Fruit fly (Drosophila melanogaster) whole organism, embryonic: ENCODE results near the gene melt.

Experiments used
- Atf3 ChIP-seq: fragments of 200-800 bp; sonication (Bioruptor generic); optimal IDR thresholded peaks from 3 replicates; lab custom pipeline; 2016; ENCODE audit warnings: missing biosample characterization, missing genetic modification characterization
- Bgb ChIP-seq: fragments of 200-800 bp; sonication (Bioruptor generic); IDR thresholded peaks from 2 replicates; pipeline ENCODE4 v1.3.6; 2022; ENCODE audit warnings: missing biosample characterization, missing genetic modification characterization; ENCODE audit not compliant: partially characterized antibody
- C15 ChIP-seq: fragments of 200-800 bp; sonication (Bioruptor generic); IDR thresholded peaks from 3 replicates; pipeline ENCODE4 v1.3.6; 2022; ENCODE audit warnings: missing biosample characterization, missing genetic modification characterization
- CG10321 ChIP-seq: fragments of 200-800 bp; sonication (Bioruptor generic); IDR thresholded peaks from 2 replicates; pipeline ENCODE4 v1.3.6; 2022; ENCODE audit warnings: missing biosample characterization, missing genetic modification characterization
- CG10431 ChIP-seq: fragments of 200-800 bp; sonication (Bioruptor generic); optimal IDR thresholded peaks from 3 replicates; lab custom pipeline; 2018; ENCODE audit warnings: missing biosample characterization, mild to moderate bottlenecking, missing genetic modification characterization
- CG11398 ChIP-seq: fragments of 200-800 bp; sonication (Bioruptor generic); optimal IDR thresholded peaks from 2 replicates; lab custom pipeline; 2016; ENCODE audit warnings: missing biosample characterization, missing genetic modification characterization
- CG12236 ChIP-seq: fragments of 200-800 bp; sonication (Bioruptor generic); optimal IDR thresholded peaks from 2 replicates; lab custom pipeline; 2016; ENCODE audit warnings: missing biosample characterization, missing genetic modification characterization
- CG12659 ChIP-seq: fragments of 200-800 bp; sonication (Bioruptor generic); optimal IDR thresholded peaks from 3 replicates; lab custom pipeline; 2017; ENCODE audit warnings: mild to moderate bottlenecking, missing biosample characterization, missing genetic modification reagents, missing genetic modification characterization
- CG15269 ChIP-seq: fragments of 200-800 bp; sonication (Bioruptor generic); optimal IDR thresholded peaks from 2 replicates; lab custom pipeline; 2018; ENCODE audit warnings: missing biosample characterization, mild to moderate bottlenecking, missing genetic modification characterization, moderate library complexity
- CG1529 ChIP-seq: fragments of 200-800 bp; sonication (Bioruptor generic); optimal IDR thresholded peaks from 3 replicates; lab custom pipeline; 2018; ENCODE audit warnings: missing biosample characterization, missing genetic modification characterization
- CG16815 ChIP-seq: fragments of 200-800 bp; sonication (Bioruptor generic); optimal IDR thresholded peaks from 3 replicates; lab custom pipeline; 2017; ENCODE audit warnings: missing biosample characterization, mild to moderate bottlenecking, missing genetic modification characterization
- CG17802 ChIP-seq: fragments of 200-800 bp; sonication (Bioruptor generic); optimal IDR thresholded peaks from 2 replicates; lab custom pipeline; 2018; ENCODE audit warnings: missing biosample characterization, mild to moderate bottlenecking, missing genetic modification characterization, moderate library complexity
- CG17829 ChIP-seq: fragments of 200-800 bp; optimal IDR thresholded peaks from 2 replicates; lab custom pipeline; 2019; ENCODE audit warnings: missing biosample characterization, mild to moderate bottlenecking, missing genetic modification characterization, moderate library complexity
- CG1792 ChIP-seq: fragments of 200-800 bp; sonication (Bioruptor generic); optimal IDR thresholded peaks from 2 replicates; lab custom pipeline; 2016; ENCODE audit warnings: missing biosample characterization, missing genetic modification characterization
- CG18011 ChIP-seq: fragments of 200-800 bp; sonication (Bioruptor generic); optimal IDR thresholded peaks from 2 replicates; lab custom pipeline; 2017; ENCODE audit warnings: missing biosample characterization, missing genetic modification characterization, mild to moderate bottlenecking, moderate library complexity, missing genotype
- CG18599 ChIP-seq: fragments of 200-800 bp; sonication (Bioruptor generic); optimal IDR thresholded peaks from 3 replicates; lab custom pipeline; 2017; ENCODE audit warnings: missing biosample characterization, missing genetic modification characterization, mild to moderate bottlenecking, moderate library complexity, missing genetic modification reagents
- CG30403 ChIP-seq: fragments of 200-800 bp; sonication (Bioruptor generic); optimal IDR thresholded peaks from 3 replicates; lab custom pipeline; 2016; ENCODE audit warnings: missing biosample characterization, missing genetic modification characterization
- CG32772 ChIP-seq: fragments of 200-800 bp; sonication (Bioruptor generic); IDR thresholded peaks from 2 replicates; pipeline ENCODE4 v1.3.6; 2022; ENCODE audit warnings: missing biosample characterization, missing genetic modification characterization
- CG5245 ChIP-seq: fragments of 200-800 bp; sonication (Bioruptor generic); optimal IDR thresholded peaks from 3 replicates; lab custom pipeline; 2016; ENCODE audit warnings: missing biosample characterization, missing genetic modification characterization
- CG6791 ChIP-seq: fragments of 200-800 bp; sonication (Bioruptor generic); IDR thresholded peaks from 3 replicates; pipeline ENCODE4 v1.3.6; 2022; ENCODE audit warnings: missing biosample characterization, missing genetic modification characterization; ENCODE audit not compliant: partially characterized antibody
- CG6854 ChIP-seq: fragments of 200-800 bp; sonication (Bioruptor generic); optimal IDR thresholded peaks from 3 replicates; lab custom pipeline; 2017; ENCODE audit warnings: missing biosample characterization, mild to moderate bottlenecking, missing genetic modification characterization
- CG8924 ChIP-seq: fragments of 200-800 bp; optimal IDR thresholded peaks from 3 replicates; lab custom pipeline; 2019; ENCODE audit warnings: missing biosample characterization, mild to moderate bottlenecking, missing genetic modification characterization, moderate library complexity
- CG9797 ChIP-seq: fragments of 200-800 bp; sonication (Bioruptor generic); optimal IDR thresholded peaks from 3 replicates; lab custom pipeline; 2018; ENCODE audit warnings: missing biosample characterization, mild to moderate bottlenecking, missing genetic modification characterization
- D19B ChIP-seq: fragments of 200-800 bp; sonication (Bioruptor generic); optimal IDR thresholded peaks from 2 replicates; lab custom pipeline; 2017; ENCODE audit warnings: missing biosample characterization, mild to moderate bottlenecking, missing genetic modification characterization
- Deaf1 ChIP-seq: fragments of 200-800 bp; optimal IDR thresholded peaks from 3 replicates; lab custom pipeline; 2019; ENCODE audit warnings: missing biosample characterization, mild to moderate bottlenecking, missing genetic modification characterization, moderate library complexity
- E2f2 ChIP-seq: fragments of 200-800 bp; sonication (Bioruptor generic); IDR thresholded peaks from 2 replicates; pipeline ENCODE4 v1.3.6; 2022; ENCODE audit warnings: missing biosample characterization, missing genetic modification characterization
- Gsc ChIP-seq: fragments of 200-800 bp; sonication (Bioruptor generic); IDR thresholded peaks from 2 replicates; pipeline ENCODE4 v1.3.6; 2022; ENCODE audit warnings: missing biosample characterization, missing genetic modification characterization
- HLH4C ChIP-seq: fragments of 200-800 bp; sonication (Bioruptor generic); IDR thresholded peaks from 3 replicates; pipeline ENCODE4 v1.3.6; 2022; ENCODE audit warnings: missing biosample characterization, missing genetic modification characterization; ENCODE audit not compliant: partially characterized antibody
- Opbp ChIP-seq: fragments of 200-800 bp; sonication (Bioruptor generic); IDR thresholded peaks from 3 replicates; pipeline ENCODE4 v1.3.6; 2022; ENCODE audit warnings: missing biosample characterization, missing genetic modification characterization; ENCODE audit not compliant: partially characterized antibody
- Taf1 ChIP-seq: fragments of 200-800 bp; sonication (Bioruptor generic); IDR thresholded peaks from 2 replicates; pipeline ENCODE4 v1.3.6; 2022; ENCODE audit warnings: missing biosample characterization, missing genetic modification characterization
- YL-1 ChIP-seq: fragments of 200-800 bp; sonication (Bioruptor generic); optimal IDR thresholded peaks from 3 replicates; lab custom pipeline; 2017; ENCODE audit warnings: missing biosample characterization, mild to moderate bottlenecking, missing genetic modification characterization
- bbx ChIP-seq: fragments of 200-800 bp; sonication (Bioruptor generic); IDR thresholded peaks from 2 replicates; pipeline ENCODE4 v1.3.6; 2022; ENCODE audit warnings: missing biosample characterization, missing genetic modification characterization; ENCODE audit not compliant: partially characterized antibody
- bcd ChIP-seq: fragments of 200-800 bp; sonication (Bioruptor generic); optimal IDR thresholded peaks from 2 replicates; lab custom pipeline; 2017; ENCODE audit warnings: missing biosample characterization, mild to moderate bottlenecking, missing genetic modification characterization
- bsh ChIP-seq, 2 experiments: fragments of 200-800 bp; sonication (Bioruptor generic); optimal IDR thresholded peaks; 2 replicates each; lab custom pipeline; 2017 to 2018; ENCODE audit warnings: mild to moderate bottlenecking in 2 of 2, missing biosample characterization in 2 of 2, missing genetic modification characterization in 2 of 2, moderate library complexity in 1 of 2
- cad ChIP-seq: fragments of >200 bp; optimal IDR thresholded peaks from 2 replicates; lab custom pipeline; 2017; ENCODE audit warnings: missing biosample characterization, missing genetic modification characterization
- chinmo ChIP-seq: fragments of 200-800 bp; sonication (Bioruptor generic); IDR thresholded peaks from 4 replicates; pipeline ENCODE4 v1.3.6; 2022; ENCODE audit warnings: missing biosample characterization, missing genetic modification characterization; ENCODE audit not compliant: partially characterized antibody
- danr ChIP-seq: fragments of 200-800 bp; sonication (Bioruptor generic); IDR thresholded peaks from 2 replicates; pipeline ENCODE4 v1.3.6; 2022; ENCODE audit warnings: missing biosample characterization, missing genetic modification characterization
- fd102C ChIP-seq: fragments of 200-800 bp; sonication (Bioruptor generic); optimal IDR thresholded peaks from 2 replicates; lab custom pipeline; 2018; ENCODE audit warnings: missing biosample characterization, mild to moderate bottlenecking, missing genetic modification characterization, moderate library complexity
- hbn ChIP-seq: fragments of 200-800 bp; sonication (Bioruptor generic); IDR thresholded peaks from 2 replicates; pipeline ENCODE4 v1.3.6; 2022; ENCODE audit warnings: missing biosample characterization, missing genetic modification characterization; ENCODE audit not compliant: partially characterized antibody
- kah ChIP-seq: fragments of 200-800 bp; sonication (Bioruptor generic); optimal IDR thresholded peaks from 2 replicates; lab custom pipeline; 2018; ENCODE audit warnings: missing biosample characterization, mild to moderate bottlenecking, missing genetic modification characterization
- otp ChIP-seq: fragments of 200-800 bp; sonication (Bioruptor generic); IDR thresholded peaks from 3 replicates; pipeline ENCODE4, ENCODE4 v1.3.6; 2022; ENCODE audit warnings: missing biosample characterization, missing genetic modification characterization
- ro ChIP-seq: fragments of 200-800 bp; sonication (Bioruptor generic); IDR thresholded peaks from 2 replicates; pipeline ENCODE4 v1.3.6; 2022; ENCODE audit warnings: missing biosample characterization, missing genetic modification characterization
- row ChIP-seq: fragments of 200-800 bp; sonication (Bioruptor generic); IDR thresholded peaks from 3 replicates; pipeline ENCODE4 v1.3.6; 2022; ENCODE audit warnings: missing biosample characterization, missing genetic modification characterization
- sim ChIP-seq: fragments of 200-800 bp; sonication (Bioruptor generic); IDR thresholded peaks from 2 replicates; pipeline ENCODE4 v1.3.6; 2022; ENCODE audit warnings: missing biosample characterization, missing genetic modification characterization
- sna ChIP-seq: fragments of 200-800 bp; sonication (Bioruptor generic); IDR thresholded peaks from 2 replicates; pipeline ENCODE4 v1.3.6; 2022; ENCODE audit warnings: missing biosample characterization, missing genetic modification characterization; ENCODE audit not compliant: partially characterized antibody
- sob ChIP-seq: fragments of 200-800 bp; sonication (Bioruptor generic); IDR thresholded peaks from 2 replicates; pipeline ENCODE4 v1.3.6; 2022; ENCODE audit warnings: missing biosample characterization, missing genetic modification characterization
- sr ChIP-seq: fragments of 200-800 bp; sonication (Bioruptor generic); IDR thresholded peaks from 3 replicates; pipeline ENCODE4 v1.3.6; 2022; ENCODE audit warnings: missing biosample characterization, missing genetic modification characterization
- trem ChIP-seq: fragments of 200-800 bp; optimal IDR thresholded peaks from 3 replicates; lab custom pipeline; 2019; ENCODE audit warnings: missing biosample characterization, mild to moderate bottlenecking, missing genetic modification characterization, moderate library complexity
- trh ChIP-seq: fragments of 200-800 bp; sonication (Bioruptor generic); optimal IDR thresholded peaks from 2 replicates; lab custom pipeline; 2016; ENCODE audit warnings: missing biosample characterization, missing genetic modification characterization
- vnd ChIP-seq: fragments of 200-800 bp; sonication (Bioruptor generic); IDR thresholded peaks from 3 replicates; pipeline ENCODE4 v1.3.6; 2022; ENCODE audit warnings: missing biosample characterization, missing genetic modification characterization; ENCODE audit not compliant: partially characterized antibody

Gene melt

DNA sequence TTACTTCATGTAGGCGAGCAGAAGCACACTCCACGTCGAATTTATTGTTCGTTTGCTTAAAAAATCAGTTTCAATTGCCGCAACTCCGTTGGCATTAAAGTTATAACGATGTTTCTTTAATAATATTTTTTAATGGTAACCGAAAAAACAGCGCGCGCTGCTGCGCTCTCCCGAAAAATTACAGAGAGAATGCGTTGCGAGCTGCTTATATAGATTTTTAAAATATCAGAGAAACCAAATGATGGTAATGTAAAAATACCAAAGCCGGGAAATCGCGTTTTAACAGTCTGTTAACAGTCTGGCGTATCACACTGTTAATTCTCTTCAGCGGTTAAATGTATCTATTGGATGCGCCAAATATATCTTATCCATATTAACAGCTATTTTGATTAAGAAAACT is 22.6 kb downstream of the melt start, which contains the start of gene corn (continued):
- no peak for TF ChIP-seq bsh (GFP tag; optimal IDR thresholded peaks at IDR 0.05; lab: Kevin White, UChicago)
- TF ChIP-seq bcd (GFP tag; lab: Kevin White, UChicago), result no peak
- no peak for TF ChIP-seq CG15269 (tag; lab: Kevin White, UChicago)
- no peak for TF ChIP-seq vnd (GFP tag; lab: Robert Waterston, UW)
- TF ChIP-seq D19B (GFP tag; lab: Kevin White, UChicago), result no peak
- no peak for TF ChIP-seq CG30403 (GFP tag; lab: Kevin White, UChicago)
- TF ChIP-seq Opbp (GFP tag; lab: Robert Waterston, UW), result peak; percentile 34; the same call in 1 of the 3 replicates
- TF ChIP-seq trem, result no peak
- no peak for TF ChIP-seq sob
- TF ChIP-seq CG18011 (GFP tag; lab: Kevin White, UChicago), result no peak
- peak; percentile 26 for TF ChIP-seq CG12659
- no peak for TF ChIP-seq CG1792 (GFP tag; lab: Kevin White, UChicago)
- no peak for TF ChIP-seq cad (GFP tag; lab: Kevin White, UChicago)
- no peak for TF ChIP-seq CG10321 (GFP tag; lab: Robert Waterston, UW)
- TF ChIP-seq Bgb (GFP tag; lab: Robert Waterston, UW), result peak; percentile 37; the same call in 1 of the 2 replicates
- no peak for TF ChIP-seq sr (GFP tag; lab: Robert Waterston, UW)
- TF ChIP-seq CG1529 (GFP tag; lab: Kevin White, UChicago), result no peak
- TF ChIP-seq chinmo (GFP tag; lab: Robert Waterston, UW), result 0 out of 4 replicates have a peak, but pooled peaks have one; percentile 69
- no peak for TF ChIP-seq CG5245 (GFP tag; lab: Kevin White, UChicago)
- TF ChIP-seq kah, result no peak
- TF ChIP-seq CG10431 (GFP tag; lab: Kevin White, UChicago), result no peak
- no peak for TF ChIP-seq HLH4C (GFP tag; lab: Robert Waterston, UW)
- no peak for TF ChIP-seq ro
- no peak for TF ChIP-seq otp (GFP tag; lab: Robert Waterston, UW)
- no peak for TF ChIP-seq C15 (GFP tag; lab: Robert Waterston, UW)
- no peak for TF ChIP-seq CG11398
- peak; percentile 36; the same call in 2 of the 3 replicates for TF ChIP-seq CG6791
- no peak for TF ChIP-seq CG12236
- TF ChIP-seq row, result peak; percentile 20; the same call in 1 of the 3 replicates
- TF ChIP-seq CG17802 (tag; lab: Kevin White, UChicago), result no peak
- TF ChIP-seq trh, result no peak
- no peak for TF ChIP-seq fd102C (GFP tag; lab: Kevin White, UChicago)
- peak; percentile 12 for TF ChIP-seq Deaf1 (tag; lab: Kevin White, UChicago)
- no peak for TF ChIP-seq CG32772
- TF ChIP-seq YL-1, result peak; percentile 14
- TF ChIP-seq E2f2, result peak; percentile 47; the same call in 1 of the 2 replicates
- peak; percentile 67 for TF ChIP-seq CG8924 (tag; lab: Kevin White, UChicago)
- TF ChIP-seq CG17829 (tag; lab: Kevin White, UChicago), result peak; percentile 15
- peak; percentile 26 for TF ChIP-seq CG9797 (GFP tag; lab: Kevin White, UChicago)
- TF ChIP-seq CG6854 (GFP tag; lab: Kevin White, UChicago), result no peak
- TF ChIP-seq danr (GFP tag; lab: Robert Waterston, UW), result no peak
- TF ChIP-seq bbx (GFP tag; lab: Robert Waterston, UW), result peak; percentile 40; the same call in 1 of the 2 replicates
- TF ChIP-seq CG18599 (GFP tag; lab: Kevin White, UChicago), result no peak
- TF ChIP-seq Gsc, result no peak
- TF ChIP-seq sim (GFP tag; lab: Robert Waterston, UW), result no peak
- TF ChIP-seq Atf3 (GFP tag; lab: Kevin White, UChicago), result no peak
- TF ChIP-seq Taf1 (GFP tag; lab: Robert Waterston, UW), result no peak
- TF ChIP-seq sna (GFP tag; lab: Robert Waterston, UW), result no peak
- no peak for TF ChIP-seq hbn (GFP tag; lab: Robert Waterston, UW)
- no peak for TF ChIP-seq CG16815 (GFP tag; lab: Kevin White, UChicago)
